Fruit fly (Drosophila melanogaster): ENCODE measurements around the gene pps.

The pps gene

dm6 chr3R:12441008-12441606, 27.5 kb downstream of the pps start:
- no peak for TF ChIP-seq CTCF (optimal IDR thresholded peaks at IDR 0.05)
- TF ChIP-seq CG8478 (optimal IDR thresholded peaks at IDR 0.05), result no peak

DNA sequence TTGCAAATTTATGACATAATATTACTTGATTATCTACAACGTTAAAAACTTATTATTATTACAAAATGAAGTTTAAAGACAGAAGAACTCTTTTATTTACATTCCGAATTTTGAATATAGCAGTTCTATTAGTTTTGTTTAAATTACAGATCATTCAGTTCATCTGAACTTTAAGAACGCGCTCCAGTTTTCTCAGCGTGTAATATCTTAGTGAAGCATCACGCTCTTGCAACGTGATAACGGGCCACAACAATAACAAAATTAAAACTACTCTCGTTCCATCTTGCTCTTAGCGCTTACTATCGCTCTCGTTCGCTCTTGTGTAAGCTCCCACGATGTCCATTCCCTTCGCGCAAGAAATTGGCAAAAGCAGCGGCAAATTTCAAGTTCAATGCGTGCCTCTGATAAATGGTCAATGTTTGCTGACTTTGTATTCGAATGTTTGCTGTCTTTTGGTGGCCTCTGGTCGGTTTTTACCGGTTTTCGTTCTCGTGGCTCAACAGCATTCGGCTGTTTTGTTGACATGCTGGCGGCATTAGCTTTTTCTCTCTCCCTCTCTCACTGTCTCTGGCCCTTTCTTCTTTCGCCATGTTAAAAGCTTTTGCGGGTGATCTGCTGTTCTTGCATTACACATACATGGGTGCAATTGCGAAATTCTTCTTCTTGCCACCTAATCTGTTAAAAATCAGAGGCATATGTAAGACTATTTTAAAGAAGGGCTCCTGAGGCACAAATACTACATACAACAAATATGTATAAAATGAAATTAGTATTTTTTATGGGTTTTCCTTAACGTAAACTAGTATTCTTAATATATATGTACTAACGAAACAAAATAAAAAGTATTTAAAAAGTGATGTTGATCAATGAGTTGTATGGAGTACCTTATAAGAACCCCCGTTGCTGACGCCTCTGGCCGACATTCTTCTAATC, 29.2 kb downstream of the pps start:
- TF ChIP-seq CTCF (optimal IDR thresholded peaks at IDR 0.05) (no peak), CG8478 (optimal IDR thresholded peaks at IDR 0.05) (no peak)

- TF ChIP-seq CG8478 (optimal IDR thresholded peaks at IDR 0.05) (no peak), CTCF (optimal IDR thresholded peaks at IDR 0.05) (no peak)
Observed at dm6 chr3R:12443769-12444168, 30.1 kb downstream of the pps start.

dm6 chr3R:12445468-12445867, 31.8 kb downstream of the pps start:
- TF ChIP-seq CG8478 (optimal IDR thresholded peaks at IDR 0.05) (no peak), CTCF (optimal IDR thresholded peaks at IDR 0.05) (no peak)

dm6 chr3R:12447353-12447752, 33.7 kb downstream of the pps start, which contains the start of gene vrs:
Gene vrs, plus strand, starts transcription at chr3R:12447653.
- no peak for TF ChIP-seq CTCF (optimal IDR thresholded peaks at IDR 0.05)
- TF ChIP-seq CG8478 (optimal IDR thresholded peaks at IDR 0.05), result no peak

DNA sequence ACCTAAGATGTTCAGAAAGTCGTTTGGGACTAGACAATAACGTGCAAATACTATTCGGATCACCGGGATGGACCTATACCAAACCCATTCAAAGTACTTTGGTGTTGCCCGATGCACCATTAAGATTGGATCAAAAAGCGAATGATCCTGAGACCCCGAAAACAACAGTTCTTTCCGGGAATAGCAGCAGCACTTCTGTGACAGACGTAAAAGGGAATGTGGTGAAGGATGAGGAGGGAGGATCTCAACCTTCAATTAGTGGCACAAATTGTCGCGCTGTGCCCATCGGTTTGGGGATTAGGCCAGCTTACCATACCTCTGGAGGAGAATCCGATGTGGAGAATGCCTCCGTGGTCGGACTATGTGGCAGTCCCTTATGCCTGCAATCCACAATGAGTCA, 34.7 kb downstream of the pps start:
- TF ChIP-seq CG8478 (optimal IDR thresholded peaks at IDR 0.05) (no peak), CTCF (optimal IDR thresholded peaks at IDR 0.05) (no peak)

dm6 chr3R:12448889-12449314, 35.3 kb downstream of the pps start, which contains the start of gene CG18549:
Gene CG18549, plus strand, starts transcription at chr3R:12449296.
- TF ChIP-seq CTCF (optimal IDR thresholded peaks at IDR 0.05) (no peak), CG8478 (optimal IDR thresholded peaks at IDR 0.05) (no peak)

- no peak for TF ChIP-seq CTCF (optimal IDR thresholded peaks at IDR 0.05)
- no peak for TF ChIP-seq CG8478 (optimal IDR thresholded peaks at IDR 0.05)
Observed at dm6 chr3R:12449617-12450242, 36.1 kb downstream of the pps start.

- TF ChIP-seq CTCF (optimal IDR thresholded peaks at IDR 0.05) (no peak), CG8478 (optimal IDR thresholded peaks at IDR 0.05) (no peak)
Observed at dm6 chr3R:12450713-12451259, 37.2 kb downstream of the pps start.

DNA sequence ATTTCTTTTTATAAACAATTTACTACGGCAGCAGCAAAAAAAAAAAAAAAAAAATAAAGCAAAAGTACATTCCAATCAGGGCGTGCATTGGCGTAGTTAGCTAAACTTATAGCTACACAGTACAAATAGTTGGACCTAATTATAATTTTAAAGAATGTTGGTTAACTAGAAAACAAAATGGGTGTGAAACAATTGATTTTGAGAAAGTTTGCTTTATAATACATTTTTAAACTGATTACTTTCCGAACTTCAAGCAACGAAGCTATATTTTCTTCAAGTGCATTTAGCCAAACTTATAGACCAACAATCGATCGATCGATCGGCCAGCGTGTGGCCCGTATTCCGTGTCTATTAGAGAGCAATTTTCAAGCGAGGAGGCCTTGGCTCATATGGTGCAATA, 37.7 kb downstream of the pps start:
- TF ChIP-seq CTCF (optimal IDR thresholded peaks at IDR 0.05), result no peak
- no peak for TF ChIP-seq CG8478 (optimal IDR thresholded peaks at IDR 0.05)

dm6 chr3R:12451888-12452514, 38.4 kb downstream of the pps start, which contains the start of gene CG5509:
Gene CG5509, plus strand, starts transcription at chr3R:12452464.
- TF ChIP-seq CTCF (optimal IDR thresholded peaks at IDR 0.05), result no peak
- TF ChIP-seq CG8478 (optimal IDR thresholded peaks at IDR 0.05), result no peak

DNA sequence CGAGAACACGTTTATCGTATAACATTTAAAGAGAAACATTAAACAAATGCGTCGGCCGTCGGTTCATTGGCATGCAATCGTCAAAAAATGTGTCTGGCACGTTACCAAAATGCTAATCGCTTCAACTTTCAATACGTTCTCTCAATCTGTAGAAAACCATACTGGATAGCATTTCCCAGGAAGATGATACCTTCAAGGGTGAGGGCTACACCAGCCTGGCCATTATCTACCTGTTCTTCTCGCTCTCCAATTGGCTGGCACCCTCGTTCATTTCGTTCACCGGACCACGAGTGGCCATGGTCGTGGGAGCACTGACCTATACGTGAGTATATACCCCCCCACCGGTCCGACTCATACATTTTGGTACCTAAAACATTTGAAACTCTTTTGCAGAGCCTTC, 40.9 kb downstream of the pps start:
- TF ChIP-seq CG8478 (optimal IDR thresholded peaks at IDR 0.05), result no peak
- no peak for TF ChIP-seq CTCF (optimal IDR thresholded peaks at IDR 0.05)

dm6 chr3R:12456370-12456940, 42.8 kb downstream of the pps start, which contains the start of gene trus:
Gene trus, plus strand, starts transcription at chr3R:12456573.
- TF ChIP-seq CTCF (optimal IDR thresholded peaks at IDR 0.05), result no peak
- TF ChIP-seq CG8478 (optimal IDR thresholded peaks at IDR 0.05), result no peak

DNA sequence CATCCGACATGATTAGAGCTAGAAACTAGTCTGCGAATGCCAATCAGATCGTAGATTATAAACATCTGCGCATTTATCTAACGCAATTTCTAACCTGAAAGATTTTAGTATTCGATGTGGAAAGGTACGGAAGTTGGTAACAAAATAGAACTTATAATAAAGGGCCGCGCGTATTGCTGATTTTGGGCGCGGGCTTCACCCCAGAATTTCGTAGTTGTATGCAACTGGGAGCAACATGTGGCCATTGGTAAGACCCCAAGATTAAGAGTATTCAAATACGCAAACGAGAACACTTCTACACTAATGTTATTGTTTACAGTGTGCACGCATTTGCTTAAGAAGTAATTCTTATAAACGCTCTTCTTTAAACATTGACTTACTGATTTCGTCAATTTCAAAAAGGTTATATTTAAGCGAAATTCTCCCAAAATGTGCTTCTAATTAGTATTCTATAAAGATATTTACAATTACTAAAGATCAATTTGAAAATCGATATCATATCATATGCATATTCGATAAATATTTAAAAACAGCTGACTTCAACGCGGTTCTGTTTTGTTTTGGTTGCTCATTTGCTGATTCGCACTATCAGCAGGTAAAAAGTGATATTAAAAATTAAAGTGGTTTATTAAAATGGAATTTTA, 46.4 kb downstream of the pps start, which contains the start of the genes CG5961 and Polr3C:
Gene CG5961, minus strand, starts transcription at position 416 of the 644 bp plus-strand sequence.
Gene Polr3C, plus strand, starts transcription at position 536 of the 644 bp plus-strand sequence.
- no peak for TF ChIP-seq CTCF (optimal IDR thresholded peaks at IDR 0.05)
- no peak for TF ChIP-seq CG8478 (optimal IDR thresholded peaks at IDR 0.05)

Measured in S2 (cell line).